Worm (Caenorhabditis elegans) whole organism, L2 larva: ENCODE results near the gene ZK1248.19.
A peak's percentile ranks its signal among the peaks of the same experiment; 100 is the strongest.
"Not testable (repeated sequence)": the region's sequence is repeated elsewhere in the genome, so short reads cannot be mapped to it uniquely, and the experiment has no call there.

Experiments used
- C34F6.9 ChIP-seq: fragments of 150-350 bp; optimal IDR thresholded peaks from 2 replicates; lab custom pipeline; 2014; ENCODE audit warnings: missing biosample characterization, missing genetic modification characterization
- R02D3.7 ChIP-seq: fragments of 150-350 bp; optimal IDR thresholded peaks from 2 replicates; lab custom pipeline; 2014; ENCODE audit warnings: missing biosample characterization, missing genetic modification characterization
- alr-1 ChIP-seq: fragments of 150-350 bp; optimal IDR thresholded peaks from 2 replicates; lab custom pipeline; 2014; ENCODE audit warnings: missing biosample characterization, missing genetic modification characterization
- ama-1 ChIP-seq: fragments of 150-350 bp; optimal IDR thresholded peaks from 2 replicates; lab custom pipeline; 2018; ENCODE audit warnings: inconsistent platforms
- blmp-1 ChIP-seq: sonication (generic microtip); optimal IDR thresholded peaks from 2 replicates; lab custom pipeline; 2017; ENCODE audit warnings: missing genetic modification characterization, mild to moderate bottlenecking, missing compliant biosample characterization, antibody characterized with exemption, moderate library complexity; ENCODE audit not compliant: insufficient read depth
- ceh-16 ChIP-seq: fragments of 150-350 bp; optimal IDR thresholded peaks from 2 replicates; lab custom pipeline; 2014; ENCODE audit warnings: missing biosample characterization, missing genetic modification characterization
- ceh-82 ChIP-seq: fragments of 150-350 bp; optimal IDR thresholded peaks from 2 replicates; lab custom pipeline; 2014; ENCODE audit warnings: missing biosample characterization, missing genetic modification characterization
- crh-2 ChIP-seq: sonication (generic microtip); optimal IDR thresholded peaks from 2 replicates; lab custom pipeline; 2017; ENCODE audit warnings: missing biosample characterization, missing genetic modification characterization
- egl-27 ChIP-seq: sonication (generic microtip); optimal IDR thresholded peaks from 3 replicates; lab custom pipeline; 2017; ENCODE audit warnings: missing biosample characterization, missing genetic modification reagents, missing genetic modification characterization
- elt-1 ChIP-seq: fragments of 150-350 bp; optimal IDR thresholded peaks from 2 replicates; lab custom pipeline; 2014; ENCODE audit warnings: missing biosample characterization, missing genetic modification characterization
- fos-1 ChIP-seq: fragments of 150-350 bp; optimal IDR thresholded peaks from 2 replicates; lab custom pipeline; 2014; ENCODE audit warnings: missing biosample characterization, missing genetic modification characterization
- gmeb-1 ChIP-seq: fragments of 150-350 bp; optimal IDR thresholded peaks from 2 replicates; lab custom pipeline; 2014; ENCODE audit warnings: missing biosample characterization, missing genetic modification characterization
- lin-11 ChIP-seq: fragments of 150-350 bp; sonication (generic microtip); optimal IDR thresholded peaks from 2 replicates; lab custom pipeline; 2014; ENCODE audit warnings: missing biosample characterization, missing genetic modification characterization, inconsistent platforms, mixed read lengths
- lin-13 ChIP-seq: fragments of 150-350 bp; optimal IDR thresholded peaks from 2 replicates; lab custom pipeline; 2014; ENCODE audit warnings: missing biosample characterization, missing genetic modification reagents, missing genetic modification characterization
- lin-39 ChIP-seq: fragments of 150-350 bp; optimal IDR thresholded peaks from 2 replicates; lab custom pipeline; 2014; ENCODE audit warnings: missing biosample characterization, missing genetic modification reagents, missing genetic modification characterization
- lsy-2 ChIP-seq, 2 experiments: fragments of 150-350 bp in 1 of 2; sonication (generic microtip) in 1 of 2; optimal IDR thresholded peaks; 2 replicates each; lab custom pipeline; 2014 to 2017; ENCODE audit warnings: missing biosample characterization in 2 of 2, missing genetic modification characterization in 2 of 2
- mab-5 ChIP-seq: fragments of 150-350 bp; optimal IDR thresholded peaks from 2 replicates; lab custom pipeline; 2014; ENCODE audit warnings: missing biosample characterization, missing genetic modification characterization
- mdl-1 ChIP-seq, 2 experiments: fragments of 150-350 bp in 1 of 2; sonication (generic microtip) in 1 of 2; optimal IDR thresholded peaks; 2 replicates each; lab custom pipeline; 2017; ENCODE audit warnings: missing biosample characterization in 2 of 2, missing genetic modification characterization in 2 of 2
- nhr-10 ChIP-seq: sonication (generic microtip); optimal IDR thresholded peaks from 2 replicates; lab custom pipeline; 2017; ENCODE audit warnings: missing biosample characterization, missing genetic modification characterization
- nhr-129 ChIP-seq: fragments of 150-350 bp; optimal IDR thresholded peaks from 2 replicates; lab custom pipeline; 2014; ENCODE audit warnings: missing biosample characterization, missing genetic modification characterization
- nhr-21 ChIP-seq: fragments of 150-350 bp; optimal IDR thresholded peaks from 2 replicates; lab custom pipeline; 2014; ENCODE audit warnings: missing biosample characterization, missing genetic modification characterization
- nhr-237 ChIP-seq: fragments of 150-350 bp; optimal IDR thresholded peaks from 2 replicates; lab custom pipeline; 2014; ENCODE audit warnings: missing biosample characterization, missing genetic modification characterization
- nhr-6 ChIP-seq: fragments of 150-350 bp; optimal IDR thresholded peaks from 2 replicates; lab custom pipeline; 2014; ENCODE audit warnings: missing biosample characterization, missing genetic modification characterization
- nhr-77 ChIP-seq: fragments of 150-350 bp; optimal IDR thresholded peaks from 2 replicates; lab custom pipeline; 2014; ENCODE audit warnings: missing biosample characterization, missing genetic modification characterization
- peb-1 ChIP-seq: fragments of 150-350 bp; optimal IDR thresholded peaks from 2 replicates; lab custom pipeline; 2014; ENCODE audit warnings: missing biosample characterization, missing genetic modification characterization
- sem-4 ChIP-seq: fragments of 150-350 bp; optimal IDR thresholded peaks from 2 replicates; lab custom pipeline; 2014; ENCODE audit warnings: missing biosample characterization, missing genetic modification reagents, missing genetic modification characterization
- sma-3 ChIP-seq: sonication (generic microtip); optimal IDR thresholded peaks from 2 replicates; lab custom pipeline; 2016; ENCODE audit warnings: missing genetic modification reagents, missing genetic modification characterization, missing compliant biosample characterization
- sma-9 ChIP-seq, 2 experiments: fragments of 150-350 bp in 1 of 2; sonication (generic microtip) in 1 of 2; optimal IDR thresholded peaks; 2 replicates each; lab custom pipeline; 2014 to 2016; ENCODE audit warnings: missing genetic modification characterization in 2 of 2, mild to moderate bottlenecking in 1 of 2, missing biosample characterization in 1 of 2, missing compliant biosample characterization in 1 of 2, missing genetic modification reagents in 1 of 2, moderate library complexity in 1 of 2
- unc-39 ChIP-seq: fragments of 150-350 bp; optimal IDR thresholded peaks from 2 replicates; lab custom pipeline; 2014; ENCODE audit warnings: missing biosample characterization, missing genetic modification characterization
- unc-55 ChIP-seq: fragments of 150-350 bp; sonication (generic microtip); optimal IDR thresholded peaks from 3 replicates; lab custom pipeline; 2014; ENCODE audit warnings: missing biosample characterization, missing genetic modification reagents, missing genetic modification characterization
- zag-1 ChIP-seq: fragments of 150-350 bp; optimal IDR thresholded peaks from 2 replicates; lab custom pipeline; 2014; ENCODE audit warnings: missing biosample characterization, missing genetic modification characterization
- ztf-11 ChIP-seq: sonication (generic microtip); optimal IDR thresholded peaks from 2 replicates; lab custom pipeline; 2017; ENCODE audit warnings: missing biosample characterization, missing genetic modification characterization

Gene ZK1248.19

ce11 chrII:5827364-5827763 lies 11.8 kb downstream of the ZK1248.19 start, which contains the start of gene tbc-2:
Gene tbc-2, minus strand, starts transcription at chrII:5827443.
- TF ChIP-seq zag-1 (tag; lab: Kevin White, UChicago) (no peak), alr-1 (tag; lab: Kevin White, UChicago) (no peak), blmp-1 (peak; percentile 26), sma-3 (GFP tag; lab: Kevin White, UChicago) (peak; percentile 8)
- TF ChIP-seq, all 48 proteins: peak for 2

- peak; percentile 24 for TF ChIP-seq C34F6.9 (tag; lab: Kevin White, UChicago)
- no peak for TF ChIP-seq fos-1 (tag; lab: Kevin White, UChicago)
- no peak for TF ChIP-seq elt-1
- TF ChIP-seq unc-55 (GFP tag; lab: Kevin White, UChicago) = peak; percentile 40
- TF ChIP-seq lin-39 = no peak
- no peak for TF ChIP-seq blmp-1
- TF ChIP-seq ceh-82 (tag; lab: Kevin White, UChicago) = no peak
- TF ChIP-seq mdl-1 (tag; optimal IDR thresholded peaks at IDR 0.05; lab: Kevin White, UChicago) = no peak
- TF ChIP-seq lin-11 (tag; lab: Kevin White, UChicago) = no peak
- peak; percentile 36 for TF ChIP-seq crh-2 (tag; lab: Kevin White, UChicago)
- TF ChIP-seq ama-1 (lab: Kevin White, UChicago) = no peak
- peak in 1 of 2 experiments; percentile 31 for TF ChIP-seq lsy-2 (tag; optimal IDR thresholded peaks at IDR 0.05; lab: Kevin White, UChicago)
- TF ChIP-seq nhr-77 = no peak
- peak; percentile 5 for TF ChIP-seq nhr-129 (tag; lab: Kevin White, UChicago)
- TF ChIP-seq, all 48 proteins: peak for 5
Observed at ce11 chrII:5820282-5820762, 18.9 kb downstream of the ZK1248.19 start, which contains the start of gene ehs-1. Gene ehs-1, plus strand, starts transcription at chrII:5820712.

ce11 chrII:5819655-5820054 lies 19.6 kb downstream of the ZK1248.19 start:
- peak; percentile 16 for TF ChIP-seq sma-3 (GFP tag; lab: Kevin White, UChicago)
- no peak for TF ChIP-seq lin-11 (tag; lab: Kevin White, UChicago)
- TF ChIP-seq sma-9 (GFP tag; optimal IDR thresholded peaks at IDR 0.05; lab: Kevin White, UChicago) = peak; percentile 12
- TF ChIP-seq sma-9 (tag; optimal IDR thresholded peaks at IDR 0.05; lab: Kevin White, UChicago) = no peak
- TF ChIP-seq unc-55 (GFP tag; lab: Kevin White, UChicago) = peak; percentile 71

ce11 chrII:5818298-5818697 lies 20.9 kb downstream of the ZK1248.19 start, which contains the start of gene ZK1248.4:
Gene ZK1248.4, plus strand, starts transcription at chrII:5818598.
- TF ChIP-seq lin-13 (GFP tag; lab: Kevin White, UChicago) (no peak), ceh-16 (tag; lab: Kevin White, UChicago) (no peak), mdl-1 (tag; optimal IDR thresholded peaks at IDR 0.05; lab: Kevin White, UChicago) (no peak), nhr-6 (tag; lab: Kevin White, UChicago) (no peak), nhr-10 (tag; lab: Kevin White, UChicago) (no peak), R02D3.7 (tag; lab: Kevin White, UChicago) (no peak), nhr-21 (tag; lab: Kevin White, UChicago) (no peak), egl-27 (tag; lab: Kevin White, UChicago) (no peak), zag-1 (tag; lab: Kevin White, UChicago) (no peak), mab-5 (no peak), unc-39 (tag; lab: Kevin White, UChicago) (no peak), peb-1 (tag; lab: Kevin White, UChicago) (no peak), sem-4 (tag; lab: Kevin White, UChicago) (no peak), lsy-2 (tag; optimal IDR thresholded peaks at IDR 0.05; lab: Kevin White, UChicago) (no peak), elt-1 (no peak), nhr-129 (tag; lab: Kevin White, UChicago) (no peak)

ce11 chrII:5816346-5816745 lies 22.9 kb downstream of the ZK1248.19 start, which contains the start of gene ZK1248.20:
Gene ZK1248.20, plus strand, starts transcription at chrII:5816646.
- TF ChIP-seq nhr-6 (tag; lab: Kevin White, UChicago) = no peak
- no peak for TF ChIP-seq R02D3.7 (tag; lab: Kevin White, UChicago)
- TF ChIP-seq ceh-16 (tag; lab: Kevin White, UChicago) = no peak
- no peak for TF ChIP-seq elt-1
- TF ChIP-seq nhr-237 (tag; lab: Kevin White, UChicago) = no peak
- TF ChIP-seq zag-1 (tag; lab: Kevin White, UChicago) = no peak

DNA sequence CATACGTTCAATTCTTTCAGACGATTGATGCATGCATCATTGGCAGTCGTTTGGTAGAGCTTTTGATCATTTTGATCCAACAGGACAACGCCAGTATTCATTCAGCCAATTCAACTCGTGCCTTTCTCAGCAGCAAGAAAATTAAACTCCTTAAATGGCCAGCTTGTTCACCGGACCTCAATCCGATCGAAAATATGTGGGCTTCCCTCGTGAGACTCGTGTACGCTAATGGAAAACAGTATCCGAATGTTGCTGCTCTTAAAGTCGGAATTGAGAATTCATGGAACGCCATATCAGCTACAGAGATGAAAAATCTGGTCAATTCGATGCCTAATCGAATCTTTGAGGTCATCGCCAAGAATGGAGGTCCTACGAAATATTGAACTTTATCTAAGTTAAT lies 23.8 kb downstream of the ZK1248.19 start, which contains the start of gene wago-5:
TSS of gene wago-5 (minus strand) at position 101 of the 400 bp plus-strand sequence.
- not testable (repeated sequence) for TF ChIP-seq nhr-237 (tag; lab: Kevin White, UChicago); gmeb-1; ztf-11 (tag; lab: Kevin White, UChicago)
